Fruit fly (Drosophila melanogaster): ENCODE measurements around the gene Sfp26Ad.

DNA sequence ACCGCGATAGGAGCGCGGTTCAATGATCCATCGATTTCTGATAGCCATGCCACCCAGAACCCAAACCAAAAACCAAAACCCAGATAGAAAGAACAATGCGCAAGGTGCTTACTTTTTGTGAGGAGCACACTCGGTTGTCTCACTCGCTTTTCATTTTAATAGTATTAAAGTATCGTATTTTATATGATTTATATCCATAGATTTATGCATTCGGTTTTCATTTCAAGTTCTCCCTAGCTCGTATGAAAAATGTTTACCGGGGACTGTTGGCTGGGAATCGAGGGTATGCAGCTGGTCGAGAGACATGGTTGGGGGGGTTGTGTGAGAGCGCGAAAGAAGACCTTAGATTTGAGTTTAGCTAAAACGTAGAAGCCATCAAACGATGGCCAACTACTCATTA lies 28.9 kb upstream of the Sfp26Ad start:
- peak; percentile 51 for TF ChIP-seq pan (optimal IDR thresholded peaks at IDR 0.05)
- TF ChIP-seq usp (GFP tag; optimal IDR thresholded peaks at IDR 0.05), result no peak

All from whole organism.